Fruit fly (Drosophila melanogaster): ENCODE data around the gene CG14989.

DNA sequence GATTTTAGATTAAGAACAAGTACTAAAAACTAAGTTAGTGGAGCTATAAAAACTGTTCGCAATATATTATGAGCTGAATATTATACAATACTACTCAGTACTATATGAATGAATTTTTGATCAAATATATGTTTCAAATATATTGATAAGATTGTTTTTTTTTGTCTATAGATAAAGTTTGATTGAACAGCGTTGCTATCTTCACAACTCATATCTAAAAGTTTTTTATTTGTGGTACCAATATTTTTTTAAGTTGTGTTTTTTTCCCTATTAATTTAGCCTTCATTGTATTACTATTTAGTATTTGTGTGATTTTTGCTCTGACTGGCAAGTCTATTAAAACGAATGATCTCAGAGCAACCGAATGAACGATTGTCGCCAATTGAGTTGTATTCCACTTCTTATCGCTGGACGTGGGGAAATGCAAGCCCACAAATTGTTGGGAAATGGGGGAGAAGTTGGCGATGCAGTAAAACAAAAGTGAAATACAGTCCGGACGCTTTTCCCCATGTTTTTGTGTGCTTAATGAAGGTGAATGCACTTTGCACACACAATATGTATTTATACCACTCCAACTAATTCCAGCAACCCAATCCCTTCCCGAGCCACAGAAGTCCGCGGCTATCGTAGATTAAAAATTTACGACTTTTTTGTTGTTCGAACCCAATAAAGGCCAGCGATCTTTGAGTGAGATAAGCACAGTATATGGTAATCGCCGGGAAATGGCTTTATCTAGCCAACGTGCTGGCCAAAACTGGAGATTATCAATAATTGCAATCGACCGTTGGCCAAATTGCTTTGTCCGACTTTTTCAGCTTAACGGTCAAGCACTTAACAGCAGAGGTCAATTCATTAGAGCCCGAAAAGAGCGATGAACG is 29.3 kb downstream of the CG14989 start:
- TF ChIP-seq CG8478 (optimal IDR thresholded peaks at IDR 0.05) (no peak), CTCF (optimal IDR thresholded peaks at IDR 0.05) (no peak)

Data from S2 (cell line).